Worm (Caenorhabditis elegans): ENCODE results near the gene K02C4.3.

- TF ChIP-seq nhr-25 (tag; optimal IDR thresholded peaks at IDR 0.05) (no peak), ztf-4 (tag; optimal IDR thresholded peaks at IDR 0.05) (no peak), elt-3 (tag; optimal IDR thresholded peaks at IDR 0.05) (no peak), R02D3.7 (tag; optimal IDR thresholded peaks at IDR 0.05) (no peak), lsy-2 (tag; optimal IDR thresholded peaks at IDR 0.05) (no peak), ama-1 (optimal IDR thresholded peaks at IDR 0.05) (no peak), ceh-16 (tag; optimal IDR thresholded peaks at IDR 0.05) (no peak), unc-39 (tag; optimal IDR thresholded peaks at IDR 0.05) (no peak), nhr-11 (tag; optimal IDR thresholded peaks at IDR 0.05) (no peak), nhr-23 (tag; optimal IDR thresholded peaks at IDR 0.05) (no peak), nhr-6 (tag; optimal IDR thresholded peaks at IDR 0.05) (no peak), nhr-237 (tag; optimal IDR thresholded peaks at IDR 0.05) (no peak), ceh-82 (tag; optimal IDR thresholded peaks at IDR 0.05) (no peak)
Measured at ce11 chrII:8058769-8059168, 27.9 kb downstream of the K02C4.3 start, which contains the start of gene T05H10.8.
